Fruit fly (Drosophila melanogaster) whole organism, embryonic: ENCODE results near the gene CG4297.

ENCODE experiments used
- CG10209 ChIP-seq: fragments of 200-800 bp; sonication (Bioruptor generic); optimal IDR thresholded peaks from 3 replicates; lab custom pipeline; 2017; ENCODE audit warnings: missing biosample characterization, mild to moderate bottlenecking, missing genetic modification characterization, missing genetic modification reagents
- CG11398 ChIP-seq: fragments of 200-800 bp; sonication (Bioruptor generic); optimal IDR thresholded peaks from 2 replicates; lab custom pipeline; 2016; ENCODE audit warnings: missing biosample characterization, missing genetic modification characterization
- CG11560 ChIP-seq: fragments of 200-800 bp; sonication (Bioruptor generic); IDR thresholded peaks from 3 replicates; pipeline ENCODE4 v1.3.6; 2022; ENCODE audit warnings: missing biosample characterization, missing genetic modification characterization
- CG12104 ChIP-seq: fragments of 200-800 bp; sonication (Bioruptor generic); optimal IDR thresholded peaks from 3 replicates; lab custom pipeline; 2016; ENCODE audit warnings: missing biosample characterization, missing genetic modification characterization
- CG12942 ChIP-seq: fragments of 200-800 bp; sonication (Bioruptor generic); optimal IDR thresholded peaks from 3 replicates; lab custom pipeline; 2016; ENCODE audit warnings: missing biosample characterization, missing genetic modification characterization
- CG13123 ChIP-seq: fragments of 200-800 bp; sonication (Bioruptor generic); optimal IDR thresholded peaks from 2 replicates; lab custom pipeline; 2016; ENCODE audit warnings: missing biosample characterization, missing genetic modification characterization
- CG2678 ChIP-seq: fragments of 200-800 bp; sonication (Bioruptor generic); optimal IDR thresholded peaks from 3 replicates; lab custom pipeline; 2019; ENCODE audit warnings: missing biosample characterization, mild to moderate bottlenecking, missing genetic modification characterization, moderate library complexity
- CG30020 ChIP-seq: fragments of 200-800 bp; optimal IDR thresholded peaks from 2 replicates; lab custom pipeline; 2019; ENCODE audit warnings: missing biosample characterization, mild to moderate bottlenecking, missing genetic modification characterization, moderate library complexity
- CG30431 ChIP-seq: fragments of 200-800 bp; sonication (Bioruptor generic); optimal IDR thresholded peaks from 2 replicates; lab custom pipeline; 2017; ENCODE audit warnings: missing biosample characterization, missing genetic modification characterization
- CG4820 ChIP-seq: fragments of 200-800 bp; sonication (Bioruptor generic); optimal IDR thresholded peaks from 3 replicates; lab custom pipeline; 2016; ENCODE audit warnings: missing biosample characterization, missing genetic modification characterization
- CG7271 ChIP-seq: fragments of 200-800 bp; sonication (Bioruptor generic); optimal IDR thresholded peaks from 2 replicates; lab custom pipeline; 2018; ENCODE audit warnings: missing biosample characterization, mild to moderate bottlenecking, missing genetic modification characterization, moderate library complexity
- Dp ChIP-seq: fragments of 200-800 bp; sonication (Bioruptor generic); optimal IDR thresholded peaks from 2 replicates; lab custom pipeline; 2018; ENCODE audit warnings: missing biosample characterization, mild to moderate bottlenecking, missing genetic modification characterization, moderate library complexity
- E2f1 ChIP-seq: fragments of 200-800 bp; sonication (Bioruptor generic); IDR thresholded peaks from 2 replicates; pipeline ENCODE4 v1.3.6; 2022; ENCODE audit warnings: missing biosample characterization, missing genetic modification characterization
- Ets65A ChIP-seq: fragments of 200-800 bp; sonication (Bioruptor generic); peaks from one replicate; lab custom pipeline; 2016; ENCODE audit warnings: missing biosample characterization, missing genetic modification characterization
- Hr51 ChIP-seq, 2 experiments: fragments of 200-800 bp; sonication (Bioruptor generic); optimal IDR thresholded peaks; 2 replicates in 1 of 2; 3 replicates in 1 of 2; lab custom pipeline; 2016 to 2018; ENCODE audit warnings: missing biosample characterization in 2 of 2, missing genetic modification characterization in 2 of 2, mild to moderate bottlenecking in 1 of 2, moderate library complexity in 1 of 2
- MESR4 ChIP-seq: fragments of 200-800 bp; sonication (Bioruptor generic); optimal IDR thresholded peaks from 2 replicates; lab custom pipeline; 2018; ENCODE audit warnings: missing biosample characterization, mild to moderate bottlenecking, missing genetic modification characterization, moderate library complexity
- Max ChIP-seq: fragments of 200-800 bp; sonication (Bioruptor generic); optimal IDR thresholded peaks from 2 replicates; lab custom pipeline; 2016; ENCODE audit warnings: missing biosample characterization, mild to moderate bottlenecking, missing genetic modification characterization
- NFAT ChIP-seq: fragments of 200-800 bp; sonication (Bioruptor generic); IDR thresholded peaks from 2 replicates; pipeline ENCODE4 v1.3.6; 2022; ENCODE audit warnings: missing biosample characterization, missing genetic modification characterization
- NK7.1 ChIP-seq: fragments of 200-800 bp; sonication (Bioruptor generic); optimal IDR thresholded peaks from 3 replicates; lab custom pipeline; 2016; ENCODE audit warnings: missing biosample characterization, missing genetic modification characterization
- Neu2 ChIP-seq: fragments of 200-800 bp; sonication (Bioruptor generic); optimal IDR thresholded peaks from 3 replicates; lab custom pipeline; 2016; ENCODE audit warnings: missing biosample characterization, missing genetic modification characterization, borderline replicate concordance
- Oaz ChIP-seq: fragments of 200-800 bp; sonication (Bioruptor generic); IDR thresholded peaks from 2 replicates; pipeline ENCODE4 v1.3.6; 2022; ENCODE audit warnings: missing biosample characterization, missing genetic modification characterization
- Opbp ChIP-seq: fragments of 200-800 bp; sonication (Bioruptor generic); IDR thresholded peaks from 3 replicates; pipeline ENCODE4 v1.3.6; 2022; ENCODE audit warnings: missing biosample characterization, missing genetic modification characterization; ENCODE audit not compliant: partially characterized antibody
- PHDP ChIP-seq: fragments of 200-800 bp; sonication (Bioruptor generic); optimal IDR thresholded peaks from 3 replicates; lab custom pipeline; 2018; ENCODE audit warnings: missing biosample characterization, mild to moderate bottlenecking, missing genetic modification characterization, moderate library complexity
- Pdp1 ChIP-seq, 2 experiments: fragments of 200-800 bp; sonication (Bioruptor generic); optimal IDR thresholded peaks; 3 replicates each; lab custom pipeline; 2016; ENCODE audit warnings: missing biosample characterization in 2 of 2, missing genetic modification characterization in 2 of 2, mild to moderate bottlenecking in 1 of 2, moderate library complexity in 1 of 2
- Ptx1 ChIP-seq: fragments of 200-800 bp; sonication (Bioruptor generic); IDR thresholded peaks from 2 replicates; pipeline ENCODE4 v1.3.6; 2022; ENCODE audit warnings: missing biosample characterization, missing genetic modification characterization
- ab ChIP-seq: fragments of 200-800 bp; sonication (Bioruptor generic); optimal IDR thresholded peaks from 2 replicates; lab custom pipeline; 2016; ENCODE audit warnings: missing biosample characterization, missing genetic modification characterization
- ara ChIP-seq: fragments of 200-800 bp; sonication (Bioruptor generic); IDR thresholded peaks from 2 replicates; pipeline ENCODE4 v1.3.6; 2022; ENCODE audit warnings: missing biosample characterization, missing genetic modification characterization
- bsh ChIP-seq, 2 experiments: fragments of 200-800 bp; sonication (Bioruptor generic); optimal IDR thresholded peaks; 2 replicates each; lab custom pipeline; 2017 to 2018; ENCODE audit warnings: mild to moderate bottlenecking in 2 of 2, missing biosample characterization in 2 of 2, missing genetic modification characterization in 2 of 2, moderate library complexity in 1 of 2
- corto ChIP-seq: fragments of 200-800 bp; sonication (Bioruptor generic); optimal IDR thresholded peaks from 2 replicates; lab custom pipeline; 2016; ENCODE audit warnings: missing biosample characterization, mild to moderate bottlenecking, missing genetic modification characterization, moderate library complexity
- da ChIP-seq: fragments of 200-800 bp; sonication (Bioruptor generic); optimal IDR thresholded peaks from 2 replicates; lab custom pipeline; 2016; ENCODE audit warnings: missing biosample characterization, missing genetic modification characterization
- dati ChIP-seq: fragments of 200-800 bp; sonication (Bioruptor generic); IDR thresholded peaks from 2 replicates; pipeline ENCODE4 v1.3.6; 2022; ENCODE audit warnings: missing biosample characterization, missing genetic modification characterization
- eve ChIP-seq, 2 experiments: fragments of >200 bp; optimal IDR thresholded peaks; 2 replicates each; lab custom pipeline; 2017; ENCODE audit warnings: missing biosample characterization in 2 of 2, missing genetic modification characterization in 2 of 2
- exex ChIP-seq: fragments of 200-800 bp; sonication (Bioruptor generic); optimal IDR thresholded peaks from 4 replicates; lab custom pipeline; 2018; ENCODE audit warnings: missing biosample characterization, mild to moderate bottlenecking, missing genetic modification characterization, moderate library complexity
- fd3F ChIP-seq: fragments of 200-800 bp; sonication (Bioruptor generic); optimal IDR thresholded peaks from 2 replicates; lab custom pipeline; 2018; ENCODE audit warnings: missing biosample characterization, mild to moderate bottlenecking, missing genetic modification characterization, moderate library complexity
- fd64A ChIP-seq: fragments of 200-800 bp; sonication (Bioruptor generic); optimal IDR thresholded peaks from 3 replicates; lab custom pipeline; 2018; ENCODE audit warnings: missing biosample characterization, mild to moderate bottlenecking, missing genetic modification characterization
- ken ChIP-seq: fragments of 200-800 bp; sonication (Bioruptor generic); IDR thresholded peaks from 3 replicates; pipeline ENCODE4 v1.3.6; 2022; ENCODE audit warnings: missing biosample characterization, missing genetic modification characterization
- kni ChIP-seq: fragments of 200-800 bp; sonication (Bioruptor generic); optimal IDR thresholded peaks from 3 replicates; lab custom pipeline; 2017; ENCODE audit warnings: mild to moderate bottlenecking, missing biosample characterization, missing genetic modification reagents, missing genetic modification characterization
- lola ChIP-seq, 3 experiments: fragments of >200 bp in 2 of 3; fragments of 200-800 bp in 1 of 3; sonication (Bioruptor generic) in 1 of 3; optimal IDR thresholded peaks; 2 replicates each; lab custom pipeline; 2017 to 2019; ENCODE audit warnings: missing biosample characterization in 3 of 3, missing genetic modification characterization in 3 of 3, mild to moderate bottlenecking in 1 of 3, moderate library complexity in 1 of 3
- mirr ChIP-seq: fragments of 200-800 bp; sonication (Bioruptor generic); optimal IDR thresholded peaks from 3 replicates; lab custom pipeline; 2018; ENCODE audit warnings: missing biosample characterization, mild to moderate bottlenecking, missing genetic modification characterization
- oc ChIP-seq: fragments of 200-800 bp; sonication (Bioruptor generic); optimal IDR thresholded peaks from 2 replicates; lab custom pipeline; 2018; ENCODE audit warnings: missing biosample characterization, mild to moderate bottlenecking, missing genetic modification characterization, moderate library complexity
- odd ChIP-seq: fragments of 200-800 bp; sonication (Bioruptor generic); optimal IDR thresholded peaks from 2 replicates; lab custom pipeline; 2017; ENCODE audit warnings: missing biosample characterization, mild to moderate bottlenecking, missing genetic modification characterization
- onecut ChIP-seq: fragments of 200-800 bp; sonication (Bioruptor generic); IDR thresholded peaks from 2 replicates; pipeline ENCODE4 v1.3.6; 2022; ENCODE audit warnings: missing biosample characterization, missing genetic modification characterization
- pfk ChIP-seq: fragments of 200-800 bp; sonication (Bioruptor generic); optimal IDR thresholded peaks from 2 replicates; lab custom pipeline; 2018; ENCODE audit warnings: missing biosample characterization, mild to moderate bottlenecking, missing genetic modification characterization, moderate library complexity
- pros ChIP-seq: fragments of 200-800 bp; sonication (Bioruptor generic); optimal IDR thresholded peaks from 3 replicates; lab custom pipeline; 2019; ENCODE audit warnings: missing biosample characterization, mild to moderate bottlenecking, missing genetic modification characterization, moderate library complexity
- pum ChIP-seq: fragments of 200-800 bp; sonication (Bioruptor generic); optimal IDR thresholded peaks from 2 replicates; lab custom pipeline; 2016; ENCODE audit warnings: missing biosample characterization, missing genetic modification characterization
- run ChIP-seq: fragments of 200-800 bp; sonication (Bioruptor generic); optimal IDR thresholded peaks from 3 replicates; lab custom pipeline; 2018; ENCODE audit warnings: missing biosample characterization, mild to moderate bottlenecking, missing genetic modification characterization
- sens ChIP-seq: fragments of 200-800 bp; sonication (Bioruptor generic); peaks from one replicate; lab custom pipeline; 2016; ENCODE audit warnings: missing biosample characterization, missing genetic modification characterization
- sisA ChIP-seq: fragments of 200-800 bp; sonication (Bioruptor generic); IDR thresholded peaks from 2 replicates; pipeline ENCODE4 v1.3.6; 2022; ENCODE audit warnings: missing biosample characterization, missing genetic modification characterization
- slou ChIP-seq: fragments of 200-800 bp; sonication (Bioruptor generic); optimal IDR thresholded peaks from 3 replicates; lab custom pipeline; 2016; ENCODE audit warnings: missing biosample characterization, missing genetic modification characterization

The CG4297 gene

DNA sequence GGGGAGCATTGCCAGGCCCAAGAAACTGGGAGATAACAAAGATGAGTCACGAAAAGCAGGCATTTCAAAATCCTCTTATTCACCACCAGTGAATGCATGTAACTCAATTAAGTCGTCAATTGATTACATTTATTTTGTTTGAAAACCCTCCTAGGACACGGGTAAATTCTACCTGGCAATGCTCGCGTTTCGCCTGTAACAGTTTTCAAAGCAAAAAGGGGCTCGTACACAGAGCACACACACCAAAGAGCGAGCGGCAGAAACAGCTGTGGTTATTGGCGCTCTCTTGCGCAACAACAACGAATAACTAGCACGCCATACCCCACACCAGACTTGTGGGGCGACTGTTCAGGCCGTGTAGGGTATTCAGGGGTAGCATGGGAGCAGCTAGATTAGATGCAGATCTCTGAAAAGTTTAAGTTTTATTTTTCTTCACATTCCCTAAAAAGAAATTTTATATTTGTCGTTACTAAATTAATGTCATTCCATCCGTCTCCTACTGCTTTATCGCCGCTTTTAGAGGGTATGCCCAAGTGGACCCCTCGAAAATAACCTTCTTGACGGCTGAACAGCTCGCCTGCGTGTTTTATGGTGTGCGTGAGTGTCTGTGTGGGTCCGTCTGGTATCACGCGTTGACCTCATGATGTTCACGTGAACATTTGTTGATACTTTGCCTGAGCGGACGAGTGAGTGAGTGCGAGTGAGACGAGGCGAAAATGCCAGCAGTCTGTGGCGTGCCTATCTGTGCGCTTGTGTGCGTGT is 8.8 kb upstream of the CG4297 start (continued):
- TF ChIP-seq fd3F (peak; percentile 100), sens (GFP tag; lab: Kevin White, UChicago) (peak; percentile 100), CG11398 (peak; percentile 100), PHDP (tag; lab: Kevin White, UChicago) (peak; percentile 100), da (GFP tag; lab: Kevin White, UChicago) (peak; percentile 100), Dp (peak; percentile 67), E2f1 (GFP tag; lab: Robert Waterston, UW) (no peak), onecut (GFP tag; lab: Robert Waterston, UW) (peak; percentile 100), NFAT (no peak), NK7.1 (GFP tag; lab: Kevin White, UChicago) (peak; percentile 100), CG30431 (GFP tag; lab: Kevin White, UChicago) (peak; percentile 100), dati (no peak), Neu2 (GFP tag; lab: Kevin White, UChicago) (peak; percentile 100), CG2678 (peak; percentile 100), sisA (GFP tag; lab: Robert Waterston, UW) (no peak), oc (tag; lab: Kevin White, UChicago) (peak; percentile 100), pros (GFP tag; lab: Kevin White, UChicago) (peak; percentile 90), kni (GFP tag; lab: Kevin White, UChicago) (peak; percentile 99), CG10209 (GFP tag; lab: Kevin White, UChicago) (peak; percentile 100), fd64A (GFP tag; lab: Kevin White, UChicago) (peak; percentile 100), Ets65A (GFP tag; lab: Kevin White, UChicago) (peak; percentile 100), pfk (peak; percentile 83), slou (GFP tag; lab: Kevin White, UChicago) (peak; percentile 100), ken (GFP tag; lab: Robert Waterston, UW) (no peak), ab (GFP tag; lab: Kevin White, UChicago) (peak; percentile 100), Pdp1 (GFP tag; optimal IDR thresholded peaks at IDR 0.05; lab: Kevin White, UChicago) (peak; percentile 100), run (tag; lab: Kevin White, UChicago) (peak; percentile 100), CG11560 (tag; lab: Robert Waterston, UW) (no peak), corto (GFP tag; lab: Kevin White, UChicago) (peak; percentile 100), eve (GFP tag; optimal IDR thresholded peaks at IDR 0.05; lab: Kevin White, UChicago) (peak; percentile 97 to 100), CG7271 (tag; lab: Kevin White, UChicago) (peak; percentile 97), CG30020 (tag; lab: Kevin White, UChicago) (peak; percentile 95), exex (tag; lab: Kevin White, UChicago) (peak; percentile 100), CG12104 (GFP tag; lab: Kevin White, UChicago) (peak; percentile 100), MESR4 (peak; percentile 99), Max (GFP tag; lab: Kevin White, UChicago) (peak; percentile 100), bsh (GFP tag; optimal IDR thresholded peaks at IDR 0.05; lab: Kevin White, UChicago) (peak; percentile 100), lola (GFP tag; optimal IDR thresholded peaks at IDR 0.05; lab: Kevin White, UChicago) (peak in 2 of 3 experiments; percentile 24 to 100), mirr (GFP tag; lab: Kevin White, UChicago) (peak; percentile 100), CG13123 (GFP tag; lab: Kevin White, UChicago) (peak; percentile 100), Opbp (no peak), Ptx1 (GFP tag; lab: Robert Waterston, UW) (no peak), odd (peak; percentile 100), pum (GFP tag; lab: Kevin White, UChicago) (peak; percentile 100), CG12942 (GFP tag; lab: Kevin White, UChicago) (peak; percentile 100), Hr51 (GFP tag; optimal IDR thresholded peaks at IDR 0.05; lab: Kevin White, UChicago) (peak; percentile 100), Oaz (GFP tag; lab: Robert Waterston, UW) (no peak), CG4820 (peak; percentile 100), ara (no peak)
